Worm (Caenorhabditis elegans) whole organism, early embryonic: ENCODE measurements around the gene pdcd-2.

ENCODE experiments used
- B0310.2 ChIP-seq: sonication (generic microtip); optimal IDR thresholded peaks from 2 replicates; lab custom pipeline; 2016; ENCODE audit warnings: mild to moderate bottlenecking, missing genetic modification characterization, missing compliant biosample characterization
- F13C5.2 ChIP-seq: sonication (generic microtip); optimal IDR thresholded peaks from 2 replicates; lab custom pipeline; 2017; ENCODE audit warnings: mild to moderate bottlenecking, missing genetic modification characterization, inconsistent platforms, missing compliant biosample characterization
- ama-1 ChIP-seq: fragments of 150-350 bp; optimal IDR thresholded peaks from 2 replicates; lab custom pipeline; 2014
- ceh-13 ChIP-seq: fragments of 200-800 bp; sonication (Bioruptor generic); optimal IDR thresholded peaks from 2 replicates; lab custom pipeline; 2018; ENCODE audit warnings: mild to moderate bottlenecking, missing genetic modification characterization, missing compliant biosample characterization
- ets-7 ChIP-seq: sonication (generic microtip); optimal IDR thresholded peaks from 2 replicates; lab custom pipeline; 2016; ENCODE audit warnings: missing genotype, missing genetic modification characterization, missing compliant biosample characterization
- hmbx-1 ChIP-seq: sonication (generic microtip); optimal IDR thresholded peaks from 2 replicates; lab custom pipeline; 2016; ENCODE audit warnings: mild to moderate bottlenecking, missing genetic modification characterization, missing compliant biosample characterization
- sea-1 ChIP-seq: fragments of 200-800 bp; sonication (Bioruptor generic); conservative IDR thresholded peaks from 2 replicates; pipeline ENCODE4 v1.3.6; 2022; ENCODE audit warnings: missing genetic modification characterization, missing compliant biosample characterization
- tbx-11 ChIP-seq: fragments of 200-800 bp; sonication (Bioruptor generic); IDR thresholded peaks from 2 replicates; pipeline ENCODE4 v1.3.6; 2022; ENCODE audit warnings: missing genetic modification characterization, missing compliant biosample characterization
- tra-4 ChIP-seq: sonication (generic microtip); optimal IDR thresholded peaks from 2 replicates; lab custom pipeline; 2017; ENCODE audit warnings: missing genetic modification characterization, missing compliant biosample characterization

DNA sequence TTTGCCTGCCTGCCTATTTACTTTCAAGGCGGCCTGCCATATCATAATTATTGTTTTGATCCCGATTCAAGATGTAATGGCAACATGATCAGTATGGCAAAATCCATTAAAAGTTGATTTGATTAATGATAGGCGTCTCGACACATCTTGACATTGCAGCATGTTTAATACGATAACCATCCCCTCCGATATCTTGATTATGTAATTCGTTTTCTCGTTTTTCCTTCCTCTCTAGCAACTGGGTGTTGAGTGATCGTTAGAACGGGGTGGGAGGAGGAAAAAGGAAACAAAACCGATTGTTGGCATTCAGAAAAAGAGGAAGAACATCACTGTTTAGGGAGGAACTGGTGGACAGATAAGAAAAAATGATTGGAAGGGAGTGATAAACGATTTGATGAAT lies 25.9 kb downstream of the pdcd-2 start:
- no peak for TF ChIP-seq ets-7 (tag; lab: Kevin White, UChicago)
- TF ChIP-seq ama-1 = no peak
- no peak for TF ChIP-seq ceh-13 (GFP tag; lab: Kevin White, UChicago)
- TF ChIP-seq tra-4 (tag; lab: Kevin White, UChicago) = no peak
- no peak for TF ChIP-seq F13C5.2 (tag; lab: Kevin White, UChicago)
- no peak for TF ChIP-seq sea-1 (GFP tag; lab: Robert Waterston, UW)
- TF ChIP-seq B0310.2 (tag; lab: Kevin White, UChicago) = no peak
- no peak for TF ChIP-seq tbx-11
- TF ChIP-seq hmbx-1 (tag; lab: Kevin White, UChicago) = no peak
